Fruit fly (Drosophila melanogaster) whole organism: ENCODE measurements around the gene mthl15.

Experiments used
- CG8478 ChIP-seq: fragments of >200 bp; optimal IDR thresholded peaks from 2 replicates; lab custom pipeline; 2018; ENCODE audit warnings: inconsistent platforms
- Dll ChIP-seq: fragments of >200 bp; optimal IDR thresholded peaks from 2 replicates; lab custom pipeline; 2017
- EcR ChIP-seq, 2 experiments: fragments of >200 bp; optimal IDR thresholded peaks; 2 replicates each; lab custom pipeline; 2017; ENCODE audit warnings: missing biosample characterization in 2 of 2, missing genetic modification characterization in 2 of 2, missing genetic modification reagents in 2 of 2
- pan ChIP-seq: fragments of >200 bp; optimal IDR thresholded peaks from 2 replicates; lab custom pipeline; 2017
- psq ChIP-seq: fragments of >200 bp; optimal IDR thresholded peaks from 2 replicates; lab custom pipeline; 2017
- usp ChIP-seq: fragments of >200 bp; optimal IDR thresholded peaks from 2 replicates; lab custom pipeline; 2017; ENCODE audit warnings: missing biosample characterization, missing genetic modification characterization, mixed read lengths

- no peak for TF ChIP-seq pan (lab: Kevin White, UChicago)
- no peak for TF ChIP-seq EcR (GFP tag; optimal IDR thresholded peaks at IDR 0.05; lab: Kevin White, UChicago)
- no peak for TF ChIP-seq CG8478 (lab: Kevin White, UChicago)
- TF ChIP-seq usp (GFP tag; lab: Kevin White, UChicago) = no peak
- no peak for TF ChIP-seq Dll (lab: Kevin White, UChicago)
- TF ChIP-seq psq (lab: Kevin White, UChicago) = no peak
These were observed 34.1 kb downstream of the mthl15 start, which contains the start of gene CG34159 for dm6 chr2L:10203933-10204509.
